Worm (Caenorhabditis elegans) whole organism, mixed stage, embryonic: ENCODE results near the gene rpt-3.

Experiments used
- bed-3 ChIP-seq: fragments of 200-800 bp; sonication (Bioruptor generic); optimal IDR thresholded peaks from 3 replicates; lab custom pipeline; 2018; ENCODE audit warnings: mild to moderate bottlenecking, missing genetic modification characterization, moderate library complexity, missing compliant biosample characterization
- blmp-1 ChIP-seq: fragments of 150-350 bp; optimal IDR thresholded peaks from 2 replicates; lab custom pipeline; 2014; ENCODE audit warnings: missing biosample characterization, missing genetic modification characterization
- ceh-39 ChIP-seq: fragments of 150-350 bp; optimal IDR thresholded peaks from 2 replicates; lab custom pipeline; 2014; ENCODE audit warnings: missing biosample characterization, missing genetic modification characterization
- ceh-43 ChIP-seq: fragments of 200-800 bp; sonication (Bioruptor generic); optimal IDR thresholded peaks from 2 replicates; lab custom pipeline; 2018; ENCODE audit warnings: mild to moderate bottlenecking, missing genetic modification characterization, moderate library complexity, missing compliant biosample characterization
- ceh-83 ChIP-seq: fragments of 200-800 bp; sonication (Bioruptor generic); optimal IDR thresholded peaks from 2 replicates; lab custom pipeline; 2018; ENCODE audit warnings: mild to moderate bottlenecking, missing genetic modification characterization, missing compliant biosample characterization
- ces-1 ChIP-seq: fragments of 150-350 bp; optimal IDR thresholded peaks from 2 replicates; lab custom pipeline; 2014; ENCODE audit warnings: missing biosample characterization, missing genetic modification reagents, missing genetic modification characterization
- cnd-1 ChIP-seq: fragments of 200-800 bp; sonication (Bioruptor generic); optimal IDR thresholded peaks from 2 replicates; lab custom pipeline; 2018; ENCODE audit warnings: mild to moderate bottlenecking, missing genetic modification characterization, missing compliant biosample characterization
- drap-1 ChIP-seq: fragments of 200-800 bp; sonication (Bioruptor generic); optimal IDR thresholded peaks from 3 replicates; lab custom pipeline; 2018; ENCODE audit warnings: mild to moderate bottlenecking, missing genetic modification characterization, missing compliant biosample characterization
- elt-1 ChIP-seq: sonication (generic microtip); optimal IDR thresholded peaks from 2 replicates; lab custom pipeline; 2017; ENCODE audit warnings: missing genetic modification characterization, mild to moderate bottlenecking, missing compliant biosample characterization, antibody characterized with exemption, moderate library complexity, borderline replicate concordance; ENCODE audit not compliant: insufficient read depth
- elt-3 ChIP-seq: fragments of 150-350 bp; optimal IDR thresholded peaks from 2 replicates; lab custom pipeline; 2014; ENCODE audit warnings: missing biosample characterization, missing genetic modification characterization
- flh-1 ChIP-seq: fragments of 200-800 bp; sonication (Bioruptor generic); optimal IDR thresholded peaks from 2 replicates; lab custom pipeline; 2018; ENCODE audit warnings: mild to moderate bottlenecking, missing genetic modification characterization, moderate library complexity, missing compliant biosample characterization
- ham-2 ChIP-seq: fragments of 200-800 bp; sonication (Bioruptor generic); optimal IDR thresholded peaks from 2 replicates; lab custom pipeline; 2018; ENCODE audit warnings: mild to moderate bottlenecking, missing genetic modification characterization, missing compliant biosample characterization
- hlh-1 ChIP-seq: fragments of 150-350 bp; optimal IDR thresholded peaks from 2 replicates; lab custom pipeline; 2014; ENCODE audit warnings: missing biosample characterization, missing genetic modification reagents, missing genetic modification characterization
- lin-13 ChIP-seq: fragments of 150-350 bp; optimal IDR thresholded peaks from 2 replicates; lab custom pipeline; 2014; ENCODE audit warnings: missing biosample characterization, missing genetic modification characterization
- lsy-2 ChIP-seq: fragments of 150-350 bp; optimal IDR thresholded peaks from 2 replicates; lab custom pipeline; 2014; ENCODE audit warnings: missing biosample characterization, missing genetic modification characterization
- mep-1 ChIP-seq: fragments of 150-350 bp; optimal IDR thresholded peaks from 2 replicates; lab custom pipeline; 2017; ENCODE audit warnings: missing biosample characterization, missing genetic modification reagents, missing genetic modification characterization, inconsistent platforms
- mls-2 ChIP-seq: sonication (generic microtip); optimal IDR thresholded peaks from 2 replicates; lab custom pipeline; 2016; ENCODE audit warnings: mild to moderate bottlenecking, missing genetic modification characterization, moderate library complexity, missing compliant biosample characterization
- nhr-12 ChIP-seq: fragments of 150-350 bp; optimal IDR thresholded peaks from 2 replicates; lab custom pipeline; 2014; ENCODE audit warnings: missing biosample characterization, missing genetic modification characterization
- nhr-2 ChIP-seq: fragments of 150-350 bp; optimal IDR thresholded peaks from 2 replicates; lab custom pipeline; 2014; ENCODE audit warnings: missing biosample characterization, missing genetic modification characterization
- nhr-237 ChIP-seq: fragments of 150-350 bp; optimal IDR thresholded peaks from 2 replicates; lab custom pipeline; 2014; ENCODE audit warnings: missing biosample characterization, missing genetic modification characterization
- nhr-28 ChIP-seq: fragments of 150-350 bp; optimal IDR thresholded peaks from 2 replicates; lab custom pipeline; 2014; ENCODE audit warnings: missing biosample characterization, missing genetic modification characterization
- nhr-76 ChIP-seq: sonication (generic microtip); optimal IDR thresholded peaks from 2 replicates; lab custom pipeline; 2017; ENCODE audit warnings: missing biosample characterization, missing genetic modification characterization
- sem-2 ChIP-seq: fragments of 200-800 bp; sonication (Bioruptor generic); optimal IDR thresholded peaks from 2 replicates; lab custom pipeline; 2018; ENCODE audit warnings: mild to moderate bottlenecking, missing genetic modification characterization, missing compliant biosample characterization
- sptf-1 ChIP-seq: sonication (generic microtip); optimal IDR thresholded peaks from 2 replicates; lab custom pipeline; 2017; ENCODE audit warnings: mild to moderate bottlenecking, missing genetic modification characterization, moderate library complexity, missing compliant biosample characterization
- unc-120 ChIP-seq: sonication (generic microtip); optimal IDR thresholded peaks from 2 replicates; lab custom pipeline; 2017; ENCODE audit warnings: missing genetic modification characterization, missing compliant biosample characterization; ENCODE audit not compliant: poor library complexity, severe bottlenecking
- zip-8 ChIP-seq: fragments of 150-350 bp; optimal IDR thresholded peaks from 2 replicates; lab custom pipeline; 2014; ENCODE audit warnings: missing biosample characterization, missing genetic modification characterization
- ztf-11 ChIP-seq: fragments of 150-350 bp; optimal IDR thresholded peaks from 2 replicates; lab custom pipeline; 2014; ENCODE audit warnings: missing biosample characterization, missing genetic modification characterization

The rpt-3 gene

ce11 chrIII:6446807-6447206 is 42.8 kb upstream of the rpt-3 start, which contains the start of gene let-721:
Gene let-721, minus strand, starts transcription at chrIII:6446907.
- TF ChIP-seq ceh-43 (GFP tag; lab: Kevin White, UChicago), result no peak
- no peak for TF ChIP-seq elt-3 (tag; lab: Kevin White, UChicago)
- no peak for TF ChIP-seq nhr-28 (tag; lab: Kevin White, UChicago)
- TF ChIP-seq ztf-11 (tag; lab: Kevin White, UChicago), result no peak
- TF ChIP-seq ham-2 (GFP tag; lab: Kevin White, UChicago), result no peak
- no peak for TF ChIP-seq mep-1 (tag; lab: Kevin White, UChicago)
- no peak for TF ChIP-seq lin-13 (tag; lab: Kevin White, UChicago)
- TF ChIP-seq nhr-2, result no peak
- no peak for TF ChIP-seq hlh-1
- TF ChIP-seq lsy-2, result no peak
- no peak for TF ChIP-seq nhr-237 (tag; lab: Kevin White, UChicago)
- TF ChIP-seq cnd-1 (tag; lab: Kevin White, UChicago), result no peak
- no peak for TF ChIP-seq ces-1 (GFP tag; lab: Kevin White, UChicago)
- no peak for TF ChIP-seq nhr-76 (tag; lab: Kevin White, UChicago)

ce11 chrIII:6447521-6447920 is 42.1 kb upstream of the rpt-3 start:
- no peak for TF ChIP-seq elt-3 (tag; lab: Kevin White, UChicago)
- no peak for TF ChIP-seq mep-1 (tag; lab: Kevin White, UChicago)
- no peak for TF ChIP-seq mls-2 (tag; lab: Kevin White, UChicago)
- TF ChIP-seq nhr-237 (tag; lab: Kevin White, UChicago), result peak; percentile 10
- TF ChIP-seq hlh-1, result peak; percentile 75
- TF ChIP-seq zip-8 (tag; lab: Kevin White, UChicago), result peak; percentile 27
- TF ChIP-seq sem-2, result no peak
- TF ChIP-seq, all 35 proteins: peak for 3

- no peak for TF ChIP-seq nhr-76 (tag; lab: Kevin White, UChicago)
Measured at ce11 chrIII:6449854-6450253, 39.7 kb upstream of the rpt-3 start.

DNA sequence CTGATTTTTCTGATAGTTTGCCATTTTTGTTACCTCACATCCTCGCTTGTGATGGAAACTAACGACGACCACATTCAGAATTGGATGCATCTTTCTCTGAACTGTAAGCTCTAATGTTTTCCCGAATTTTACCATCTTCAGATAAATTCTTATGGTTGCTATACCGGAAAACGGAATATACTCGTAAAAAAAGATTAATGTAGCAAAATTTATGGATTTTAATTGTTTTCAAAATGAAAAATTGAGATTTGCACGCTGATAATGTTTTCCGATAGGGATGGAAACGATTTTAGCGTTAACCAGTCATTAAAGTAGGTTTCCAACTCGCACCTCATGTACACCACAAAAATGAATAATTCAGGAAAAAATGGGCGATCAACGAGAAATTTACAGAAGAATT is 39.0 kb upstream of the rpt-3 start, which contains the start of gene T26A5.6:
TSS of gene T26A5.6 (minus strand) at position 101 of the 400 bp plus-strand sequence.
- TF ChIP-seq mep-1 (tag; lab: Kevin White, UChicago), result no peak
- no peak for TF ChIP-seq nhr-28 (tag; lab: Kevin White, UChicago)
- no peak for TF ChIP-seq ces-1 (GFP tag; lab: Kevin White, UChicago)
- TF ChIP-seq nhr-76 (tag; lab: Kevin White, UChicago), result no peak
- TF ChIP-seq elt-3 (tag; lab: Kevin White, UChicago), result no peak
- no peak for TF ChIP-seq elt-1 (tag; lab: Kevin White, UChicago)
- no peak for TF ChIP-seq nhr-237 (tag; lab: Kevin White, UChicago)
- no peak for TF ChIP-seq nhr-12
- no peak for TF ChIP-seq ceh-83
- TF ChIP-seq blmp-1 (tag; lab: Kevin White, UChicago), result no peak
- no peak for TF ChIP-seq sptf-1
- no peak for TF ChIP-seq flh-1
- no peak for TF ChIP-seq bed-3 (GFP tag; lab: Kevin White, UChicago)
- no peak for TF ChIP-seq ham-2 (GFP tag; lab: Kevin White, UChicago)
- no peak for TF ChIP-seq lsy-2
- no peak for TF ChIP-seq drap-1 (GFP tag; lab: Kevin White, UChicago)
- no peak for TF ChIP-seq ceh-39

ce11 chrIII:6452278-6452677 is 37.3 kb upstream of the rpt-3 start, which contains the start of gene set-1:
Gene set-1, minus strand, starts transcription at chrIII:6452378.
- TF ChIP-seq ham-2 (GFP tag; lab: Kevin White, UChicago), result no peak
- no peak for TF ChIP-seq lsy-2
- no peak for TF ChIP-seq ceh-83
- TF ChIP-seq unc-120 (tag; lab: Kevin White, UChicago), result no peak
- TF ChIP-seq blmp-1 (tag; lab: Kevin White, UChicago), result no peak
- TF ChIP-seq nhr-28 (tag; lab: Kevin White, UChicago), result no peak
- no peak for TF ChIP-seq ceh-39
- TF ChIP-seq ceh-43 (GFP tag; lab: Kevin White, UChicago), result no peak
- no peak for TF ChIP-seq sem-2

- TF ChIP-seq hlh-1 (peak; percentile 63), nhr-2 (no peak), lin-13 (tag; lab: Kevin White, UChicago) (peak; percentile 17), ceh-39 (peak; percentile 47), mep-1 (tag; lab: Kevin White, UChicago) (peak; percentile 65), lsy-2 (peak; percentile 24), drap-1 (GFP tag; lab: Kevin White, UChicago) (no peak)
Measured at ce11 chrIII:6452683-6453082, 36.9 kb upstream of the rpt-3 start.
